Fruit fly (Drosophila melanogaster) S2 (cell line): ENCODE results near the gene Kots.

Experiments used
- CG8478 ChIP-seq: fragments of >200 bp; optimal IDR thresholded peaks from 2 replicates; lab custom pipeline; 2018
- CTCF ChIP-seq, 2 experiments: fragments of >200 bp; optimal IDR thresholded peaks; 2 replicates each; lab custom pipeline; 2018

DNA sequence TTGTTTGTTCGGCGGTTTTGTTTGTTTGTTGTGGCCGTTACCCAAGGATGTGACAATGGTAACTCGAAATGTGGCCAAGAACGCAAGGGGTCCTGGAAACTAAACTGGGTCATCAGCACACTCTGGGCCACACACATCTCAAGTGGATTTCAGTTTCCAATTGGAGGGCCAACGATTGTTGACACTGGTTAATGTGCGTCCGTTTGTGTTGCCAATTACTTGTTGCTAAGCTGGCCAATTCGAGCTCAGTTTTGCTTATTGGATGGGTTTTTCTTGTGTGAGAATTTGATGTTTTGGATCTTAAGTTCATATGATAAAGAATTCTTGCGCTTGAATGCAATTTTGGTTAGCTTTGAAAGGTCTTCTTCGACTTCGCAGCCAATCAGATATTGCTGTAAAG is 17.0 kb upstream of the Kots start:
- TF ChIP-seq CG8478 (lab: Kevin White, UChicago) (no peak), CTCF (optimal IDR thresholded peaks at IDR 0.05; lab: Kevin White, UChicago) (no peak)
